Worm (Caenorhabditis elegans) whole organism, L1 larva: ENCODE measurements around the gene dhrr-1.
A peak's percentile ranks its signal among the peaks of the same experiment; 100 is the strongest.

Experiments
- C16A3.4 ChIP-seq: fragments of 150-350 bp; optimal IDR thresholded peaks from 2 replicates; lab custom pipeline; 2014; ENCODE audit warnings: missing biosample characterization, missing genetic modification characterization
- C34B4.2 ChIP-seq: sonication (generic microtip); optimal IDR thresholded peaks from 2 replicates; lab custom pipeline; 2017; ENCODE audit warnings: mild to moderate bottlenecking, missing genetic modification characterization, missing compliant biosample characterization
- F16B12.6 ChIP-seq: fragments of 150-350 bp; optimal IDR thresholded peaks from 2 replicates; lab custom pipeline; 2014; ENCODE audit warnings: missing biosample characterization, missing genetic modification characterization
- aha-1 ChIP-seq: fragments of 150-350 bp; optimal IDR thresholded peaks from 2 replicates; lab custom pipeline; 2014; ENCODE audit warnings: missing biosample characterization, missing genetic modification characterization
- aly-2 ChIP-seq: fragments of 150-350 bp; optimal IDR thresholded peaks from 2 replicates; lab custom pipeline; 2014; ENCODE audit warnings: missing biosample characterization, missing genetic modification characterization
- ceh-63 ChIP-seq: fragments of 200-800 bp; sonication (Bioruptor generic); optimal IDR thresholded peaks from 2 replicates; lab custom pipeline; 2018; ENCODE audit warnings: mild to moderate bottlenecking, missing genetic modification characterization, missing compliant biosample characterization
- ceh-8 ChIP-seq: fragments of 200-800 bp; sonication (Bioruptor generic); optimal IDR thresholded peaks from 2 replicates; lab custom pipeline; 2018; ENCODE audit warnings: mild to moderate bottlenecking, missing genetic modification characterization, moderate library complexity, missing compliant biosample characterization
- ceh-82 ChIP-seq, 3 experiments: fragments of 150-350 bp in 1 of 3; sonication (generic microtip) in 2 of 3; optimal IDR thresholded peaks; 2 replicates each; lab custom pipeline; 2014 to 2017; ENCODE audit warnings: missing biosample characterization in 3 of 3, missing genetic modification characterization in 3 of 3
- ceh-88 ChIP-seq: fragments of 200-800 bp; sonication (Bioruptor generic); IDR thresholded peaks from 2 replicates; pipeline ENCODE4 v1.3.6; 2022; ENCODE audit warnings: missing genetic modification characterization, missing compliant biosample characterization
- ceh-90 ChIP-seq: sonication (generic microtip); optimal IDR thresholded peaks from 2 replicates; lab custom pipeline; 2016; ENCODE audit warnings: missing genetic modification characterization, missing compliant biosample characterization
- dpl-1 ChIP-seq, 3 experiments: fragments of 150-350 bp in 2 of 3; sonication (generic microtip) in 1 of 3; optimal IDR thresholded peaks; 2 replicates each; lab custom pipeline; 2014 to 2017; ENCODE audit warnings: missing biosample characterization in 3 of 3, missing genetic modification characterization in 3 of 3, missing genetic modification reagents in 3 of 3
- dsc-1 ChIP-seq: sonication (generic microtip); optimal IDR thresholded peaks from 2 replicates; lab custom pipeline; 2016; ENCODE audit warnings: mild to moderate bottlenecking, missing genetic modification characterization, missing compliant biosample characterization
- efl-1 ChIP-seq, 4 experiments: fragments of 150-350 bp; optimal IDR thresholded peaks in 3 of 4; peaks in 1 of 4; 1 replicate in 1 of 4; 2 replicates in 3 of 4; lab custom pipeline; 2014; ENCODE audit warnings: missing biosample characterization in 2 of 4, missing genetic modification characterization in 2 of 4, missing genetic modification reagents in 2 of 4
- elt-2 ChIP-seq: sonication (generic microtip); optimal IDR thresholded peaks from 2 replicates; lab custom pipeline; 2016; ENCODE audit warnings: missing genetic modification characterization, mild to moderate bottlenecking, inconsistent platforms, missing compliant biosample characterization, missing genetic modification reagents
- elt-3 ChIP-seq, 6 experiments: fragments of 150-350 bp in 1 of 6; sonication (generic microtip); optimal IDR thresholded peaks; 2 replicates each; lab custom pipeline; 2017 to 2018; ENCODE audit warnings: missing biosample characterization in 6 of 6, missing genetic modification characterization in 6 of 6, inconsistent platforms in 1 of 6
- fkh-10 ChIP-seq: sonication (generic microtip); optimal IDR thresholded peaks from 2 replicates; lab custom pipeline; 2017; ENCODE audit warnings: missing biosample characterization, missing genetic modification reagents, missing genetic modification characterization
- fkh-4 ChIP-seq: sonication (generic microtip); optimal IDR thresholded peaks from 2 replicates; lab custom pipeline; 2016; ENCODE audit warnings: missing compliant biosample characterization, missing genetic modification characterization, borderline replicate concordance
- hlh-17 ChIP-seq: fragments of 200-800 bp; sonication (Bioruptor generic); optimal IDR thresholded peaks from 2 replicates; lab custom pipeline; 2018; ENCODE audit warnings: missing genetic modification characterization, mild to moderate bottlenecking, missing compliant biosample characterization, moderate library complexity, borderline replicate concordance
- hlh-4 ChIP-seq: sonication (generic microtip); optimal IDR thresholded peaks from 2 replicates; lab custom pipeline; 2016; ENCODE audit warnings: mild to moderate bottlenecking, missing genetic modification characterization, missing compliant biosample characterization
- hpl-2 ChIP-seq: fragments of 150-350 bp; optimal IDR thresholded peaks from 2 replicates; lab custom pipeline; 2014; ENCODE audit warnings: missing biosample characterization, missing genetic modification reagents, missing genetic modification characterization
- irx-1 ChIP-seq: sonication (generic microtip); optimal IDR thresholded peaks from 2 replicates; lab custom pipeline; 2016; ENCODE audit warnings: missing genetic modification characterization, missing compliant biosample characterization
- isw-1 ChIP-seq: fragments of 200-800 bp; sonication (Bioruptor generic); IDR thresholded peaks from 2 replicates; pipeline ENCODE4 v1.3.6; 2022; ENCODE audit warnings: missing genetic modification characterization, missing compliant biosample characterization
- jun-1 ChIP-seq: fragments of 150-350 bp; optimal IDR thresholded peaks from 2 replicates; lab custom pipeline; 2014; ENCODE audit warnings: missing biosample characterization, missing genetic modification reagents, missing genetic modification characterization
- lin-13 ChIP-seq: fragments of 150-350 bp; optimal IDR thresholded peaks from 2 replicates; lab custom pipeline; 2014; ENCODE audit warnings: missing biosample characterization, missing genetic modification reagents, missing genetic modification characterization
- lin-14 ChIP-seq: fragments of 200-800 bp; sonication (Bioruptor generic); optimal IDR thresholded peaks from 2 replicates; lab custom pipeline; 2018; ENCODE audit warnings: mild to moderate bottlenecking, missing genetic modification characterization, moderate library complexity, missing compliant biosample characterization
- lin-15B ChIP-seq: fragments of 150-350 bp; sonication (generic microtip); optimal IDR thresholded peaks from 3 replicates; lab custom pipeline; 2014; ENCODE audit warnings: missing biosample characterization, missing genetic modification characterization
- lin-35 ChIP-seq, 2 experiments: fragments of 150-350 bp; optimal IDR thresholded peaks; 2 replicates each; lab custom pipeline; 2014; ENCODE audit warnings: missing biosample characterization in 2 of 2, missing genetic modification characterization in 2 of 2, missing genetic modification reagents in 2 of 2
- lir-3 ChIP-seq: sonication (generic microtip); optimal IDR thresholded peaks from 2 replicates; lab custom pipeline; 2016; ENCODE audit warnings: mild to moderate bottlenecking, missing genetic modification characterization, moderate library complexity, missing compliant biosample characterization; ENCODE audit not compliant: poor library complexity
- lsy-2 ChIP-seq, 2 experiments: fragments of 150-350 bp; optimal IDR thresholded peaks; 2 replicates each; lab custom pipeline; 2014; ENCODE audit warnings: missing biosample characterization in 2 of 2, missing genetic modification characterization in 2 of 2
- mab-9 ChIP-seq: fragments of 200-800 bp; sonication (Bioruptor generic); IDR thresholded peaks from 2 replicates; pipeline ENCODE4 v1.3.6; 2022; ENCODE audit warnings: missing genetic modification reagents, missing genetic modification characterization, missing compliant biosample characterization
- mdl-1 ChIP-seq, 2 experiments: fragments of 150-350 bp; optimal IDR thresholded peaks; 2 replicates each; lab custom pipeline; 2014 to 2017; ENCODE audit warnings: missing biosample characterization in 2 of 2, missing genetic modification characterization in 2 of 2, inconsistent platforms in 1 of 2
- mef-2 ChIP-seq: fragments of 150-350 bp; optimal IDR thresholded peaks from 2 replicates; lab custom pipeline; 2014; ENCODE audit warnings: missing biosample characterization, missing genetic modification characterization
- mep-1 ChIP-seq: fragments of 150-350 bp; optimal IDR thresholded peaks from 2 replicates; lab custom pipeline; 2014; ENCODE audit warnings: missing biosample characterization, missing genetic modification characterization
- nhr-11 ChIP-seq: fragments of 150-350 bp; optimal IDR thresholded peaks from 2 replicates; lab custom pipeline; 2014; ENCODE audit warnings: missing biosample characterization, missing genetic modification characterization
- nhr-19 ChIP-seq: fragments of 200-800 bp; sonication (Bioruptor generic); conservative IDR thresholded peaks from 2 replicates; pipeline ENCODE4 v1.3.6; 2022; ENCODE audit warnings: missing genetic modification characterization, missing compliant biosample characterization
- nhr-28 ChIP-seq: fragments of 150-350 bp; optimal IDR thresholded peaks from 2 replicates; lab custom pipeline; 2014; ENCODE audit warnings: missing biosample characterization, missing genetic modification characterization
- nhr-47 ChIP-seq: sonication (generic microtip); optimal IDR thresholded peaks from 2 replicates; lab custom pipeline; 2016; ENCODE audit warnings: mild to moderate bottlenecking, missing genetic modification characterization, moderate library complexity, missing compliant biosample characterization
- nhr-71 ChIP-seq: sonication (generic microtip); optimal IDR thresholded peaks from 2 replicates; lab custom pipeline; 2016; ENCODE audit warnings: mild to moderate bottlenecking, missing genetic modification characterization, moderate library complexity, missing compliant biosample characterization
- nhr-90 ChIP-seq: sonication (generic microtip); optimal IDR thresholded peaks from 2 replicates; lab custom pipeline; 2016; ENCODE audit warnings: mild to moderate bottlenecking, missing genetic modification characterization, missing compliant biosample characterization; ENCODE audit not compliant: poor library complexity
- rnt-1 ChIP-seq: sonication (generic microtip); optimal IDR thresholded peaks from 2 replicates; lab custom pipeline; 2016; ENCODE audit warnings: mild to moderate bottlenecking, missing genetic modification characterization, moderate library complexity, missing compliant biosample characterization
- skn-1 ChIP-seq: fragments of 150-350 bp; optimal IDR thresholded peaks from 2 replicates; lab custom pipeline; 2014; ENCODE audit warnings: missing biosample characterization, missing genetic modification characterization
- snu-23 ChIP-seq: sonication (generic microtip); optimal IDR thresholded peaks from 2 replicates; lab custom pipeline; 2016; ENCODE audit warnings: missing genetic modification characterization, missing compliant biosample characterization
- sox-4 ChIP-seq: sonication (generic microtip); optimal IDR thresholded peaks from 2 replicates; lab custom pipeline; 2016; ENCODE audit warnings: missing genetic modification characterization, missing compliant biosample characterization
- sup-37 ChIP-seq: fragments of 200-800 bp; sonication (Bioruptor generic); optimal IDR thresholded peaks from 2 replicates; lab custom pipeline; 2018; ENCODE audit warnings: mild to moderate bottlenecking, missing genetic modification characterization, missing compliant biosample characterization
- swsn-7 ChIP-seq: sonication (generic microtip); optimal IDR thresholded peaks from 2 replicates; lab custom pipeline; 2016; ENCODE audit warnings: missing genetic modification characterization, missing compliant biosample characterization
- tbx-2 ChIP-seq: sonication (generic microtip); optimal IDR thresholded peaks from 2 replicates; lab custom pipeline; 2016; ENCODE audit warnings: missing genetic modification characterization, missing compliant biosample characterization
- unc-30 ChIP-seq: sonication (generic microtip); optimal IDR thresholded peaks from 2 replicates; lab custom pipeline; 2017; ENCODE audit warnings: missing biosample characterization, missing genetic modification characterization
- unc-62 ChIP-seq: fragments of 150-350 bp; optimal IDR thresholded peaks from 2 replicates; lab custom pipeline; 2014; ENCODE audit warnings: missing biosample characterization, missing genetic modification reagents, missing genetic modification characterization
- unc-86 ChIP-seq: sonication (generic microtip); optimal IDR thresholded peaks from 2 replicates; lab custom pipeline; 2016; ENCODE audit warnings: missing genetic modification characterization, missing compliant biosample characterization
- xbp-1 ChIP-seq: sonication (generic microtip); optimal IDR thresholded peaks from 2 replicates; lab custom pipeline; 2016; ENCODE audit warnings: missing genetic modification characterization, missing compliant biosample characterization
- zag-1 ChIP-seq: fragments of 150-350 bp; optimal IDR thresholded peaks from 2 replicates; lab custom pipeline; 2014; ENCODE audit warnings: missing biosample characterization, missing genetic modification characterization
- ztf-4 ChIP-seq: fragments of 150-350 bp; optimal IDR thresholded peaks from 2 replicates; lab custom pipeline; 2014; ENCODE audit warnings: missing biosample characterization, missing genetic modification characterization

dhrr-1 gene

DNA sequence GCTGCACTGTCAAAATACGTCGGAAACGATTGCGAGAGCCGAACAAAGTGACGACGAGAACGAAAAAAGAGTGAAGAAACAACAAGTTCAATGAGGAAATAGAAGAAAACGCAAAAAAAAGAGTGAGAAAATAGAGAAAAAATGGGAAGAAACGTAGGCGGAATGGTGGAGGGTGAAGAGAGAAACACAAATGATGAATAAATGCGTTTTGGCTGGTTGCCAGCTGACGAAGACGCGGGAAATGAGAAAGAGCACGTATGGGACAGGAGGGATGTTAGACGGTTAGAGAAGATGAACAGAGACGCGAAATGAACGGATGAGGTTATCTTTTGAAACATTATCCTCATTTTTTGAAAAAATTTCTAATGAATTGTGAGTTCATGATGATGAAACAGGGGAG lies 40.5 kb downstream of the dhrr-1 start:
- TF ChIP-seq fkh-10 (GFP tag; lab: Kevin White, UChicago) (peak; percentile 47), elt-3 (tag; optimal IDR thresholded peaks at IDR 0.05; lab: Kevin White, UChicago) (peak in 2 of 6 experiments; percentile 23 to 42), hlh-17 (GFP tag; lab: Kevin White, UChicago) (no peak), snu-23 (peak; percentile 67), nhr-71 (peak; percentile 79), fkh-4 (no peak), ceh-63 (GFP tag; lab: Kevin White, UChicago) (no peak), lsy-2 (tag; optimal IDR thresholded peaks at IDR 0.05; lab: Kevin White, UChicago) (peak; percentile 60 to 79), ceh-8 (GFP tag; lab: Kevin White, UChicago) (no peak), dsc-1 (peak; percentile 48), C16A3.4 (tag; lab: Kevin White, UChicago) (peak; percentile 52), unc-62 (GFP tag; lab: Kevin White, UChicago) (no peak), mab-9 (GFP tag; lab: Robert Waterston, UW) (no peak), mdl-1 (tag; optimal IDR thresholded peaks at IDR 0.05; lab: Kevin White, UChicago) (peak in 1 of 2 experiments; percentile 62), nhr-28 (tag; lab: Kevin White, UChicago) (no peak), mef-2 (peak; percentile 36), lin-14 (peak; percentile 97), C34B4.2 (tag; lab: Kevin White, UChicago) (no peak), unc-30 (tag; lab: Kevin White, UChicago) (no peak), lin-35 (GFP tag; optimal IDR thresholded peaks at IDR 0.05; lab: Kevin White, UChicago) (peak; percentile 54 to 67), lin-13 (GFP tag; lab: Kevin White, UChicago) (no peak), elt-2 (tag; lab: Kevin White, UChicago) (no peak), lir-3 (tag; lab: Kevin White, UChicago) (no peak), aha-1 (no peak), ztf-4 (peak; percentile 37), efl-1 (optimal IDR thresholded peaks at IDR 0.05; lab: Kevin White, UChicago) (peak; percentile 57 to 72), efl-1 (GFP tag; optimal IDR thresholded peaks at IDR 0.05 in 1 of 2; lab: Kevin White, UChicago) (peak; percentile 45 to 89), nhr-90 (tag; lab: Kevin White, UChicago) (peak; percentile 23), hpl-2 (no peak), sox-4 (tag; lab: Kevin White, UChicago) (no peak), nhr-11 (no peak), isw-1 (peak; percentile 9; the same call in 1 of the 2 replicates), swsn-7 (peak; percentile 60), hlh-4 (no peak), ceh-82 (tag; optimal IDR thresholded peaks at IDR 0.05; lab: Kevin White, UChicago) (peak in 2 of 3 experiments; percentile 57 to 77), sup-37 (GFP tag; lab: Kevin White, UChicago) (no peak), ceh-90 (no peak), zag-1 (no peak), rnt-1 (tag; lab: Kevin White, UChicago) (peak; percentile 49), nhr-19 (GFP tag; lab: Robert Waterston, UW) (peak; percentile 54), lin-15B (tag; lab: Kevin White, UChicago) (peak; percentile 34), irx-1 (peak; percentile 56), mep-1 (peak; percentile 78), ceh-88 (GFP tag; lab: Robert Waterston, UW) (0 out of 2 replicates have a peak, but pooled peaks have one; percentile 28), jun-1 (no peak), aly-2 (tag; lab: Kevin White, UChicago) (no peak), skn-1 (peak; percentile 61), F16B12.6 (tag; lab: Kevin White, UChicago) (peak; percentile 20), xbp-1 (tag; lab: Kevin White, UChicago) (peak; percentile 41), dpl-1 (GFP tag; optimal IDR thresholded peaks at IDR 0.05; lab: Kevin White, UChicago) (peak; percentile 44 to 55 (median 47)), unc-86 (tag; lab: Kevin White, UChicago) (peak; percentile 31), nhr-47 (peak; percentile 50), tbx-2 (peak; percentile 71)
